Worm (Caenorhabditis elegans) whole organism, young adult: Measurements from ENCODE around the gene lgc-48.

Source experiments
- B0019.2 ChIP-seq: fragments of 200-800 bp; sonication (Bioruptor generic); conservative IDR thresholded peaks from 2 replicates; pipeline ENCODE4 v1.3.6; 2022; ENCODE audit warnings: missing genetic modification reagents, missing genetic modification characterization, missing compliant biosample characterization
- B0035.1 ChIP-seq: sonication (generic microtip); optimal IDR thresholded peaks from 2 replicates; lab custom pipeline; 2016; ENCODE audit warnings: missing genetic modification characterization, mild to moderate bottlenecking, missing compliant biosample characterization, missing genotype, missing genetic modification reagents
- C06A6.2 ChIP-seq: fragments of 200-800 bp; sonication (Bioruptor generic); conservative IDR thresholded peaks from 2 replicates; pipeline ENCODE4 v1.3.6; 2022; ENCODE audit warnings: missing genetic modification characterization, missing compliant biosample characterization
- C17E4.6 ChIP-seq: fragments of 200-800 bp; sonication (Bioruptor generic); IDR thresholded peaks from 2 replicates; pipeline ENCODE4 v1.3.6; 2022; ENCODE audit warnings: missing genetic modification reagents, missing genetic modification characterization, missing compliant biosample characterization
- F22D6.2 ChIP-seq: sonication (generic microtip); optimal IDR thresholded peaks from 2 replicates; lab custom pipeline; 2016; ENCODE audit warnings: mild to moderate bottlenecking, missing genetic modification characterization, missing compliant biosample characterization
- F33H1.4 ChIP-seq: fragments of 200-800 bp; sonication (Bioruptor generic); IDR thresholded peaks from 2 replicates; pipeline ENCODE4 v1.3.6; 2022; ENCODE audit warnings: missing genetic modification reagents, missing genetic modification characterization, missing compliant biosample characterization
- F37B4.10 ChIP-seq: fragments of 200-800 bp; sonication (Bioruptor generic); IDR thresholded peaks from 2 replicates; pipeline ENCODE4 v1.3.6; 2022; ENCODE audit warnings: missing genetic modification characterization, missing compliant biosample characterization
- F52B5.7 ChIP-seq: sonication (generic microtip); optimal IDR thresholded peaks from 2 replicates; lab custom pipeline; 2016; ENCODE audit warnings: mild to moderate bottlenecking, missing genetic modification characterization, missing compliant biosample characterization
- F57A8.1 ChIP-seq: fragments of 200-800 bp; sonication (Bioruptor generic); optimal IDR thresholded peaks from 2 replicates; lab custom pipeline; 2018; ENCODE audit warnings: mild to moderate bottlenecking, missing genetic modification characterization, moderate library complexity, missing compliant biosample characterization
- K12H6.12 ChIP-seq: fragments of 200-800 bp; sonication (Bioruptor generic); optimal IDR thresholded peaks from 2 replicates; lab custom pipeline; 2018; ENCODE audit warnings: mild to moderate bottlenecking, missing genetic modification characterization, missing compliant biosample characterization
- T07F8.4 ChIP-seq: sonication (generic microtip); optimal IDR thresholded peaks from 2 replicates; lab custom pipeline; 2016; ENCODE audit warnings: mild to moderate bottlenecking, missing genetic modification characterization, moderate library complexity, missing compliant biosample characterization
- Y53G8AR.9 ChIP-seq: fragments of 200-800 bp; sonication (Bioruptor generic); conservative IDR thresholded peaks from 2 replicates; pipeline ENCODE4 v1.3.6; 2022; ENCODE audit warnings: missing genetic modification reagents, missing genetic modification characterization, missing compliant biosample characterization
- ama-1 ChIP-seq, 3 experiments: fragments of 150-350 bp in 1 of 3; sonication (generic microtip) in 2 of 3; optimal IDR thresholded peaks; 2 replicates each; lab custom pipeline; 2014 to 2018; ENCODE audit warnings: missing biosample characterization in 2 of 3, missing genetic modification characterization in 2 of 3, missing genetic modification reagents in 2 of 3
- aptf-3 ChIP-seq: fragments of 200-800 bp; sonication (Bioruptor generic); IDR thresholded peaks from 2 replicates; pipeline ENCODE4 v1.3.6; 2022; ENCODE audit warnings: missing genetic modification characterization, missing compliant biosample characterization
- attf-5 ChIP-seq: fragments of 200-800 bp; sonication (Bioruptor generic); optimal IDR thresholded peaks from 2 replicates; lab custom pipeline; 2018; ENCODE audit warnings: mild to moderate bottlenecking, missing genetic modification characterization, missing compliant biosample characterization
- cebp-1 ChIP-seq, 2 experiments: fragments of 200-800 bp in 1 of 2; sonication (Bioruptor generic) in 1 of 2; sonication (generic microtip) in 1 of 2; IDR thresholded peaks in 1 of 2; optimal IDR thresholded peaks in 1 of 2; 2 replicates each; pipeline versions ENCODE4 v1.3.6 to Lab custom; 2017 to 2022; ENCODE audit warnings: missing compliant biosample characterization in 2 of 2, missing genetic modification characterization in 2 of 2, mild to moderate bottlenecking in 1 of 2, missing genetic modification reagents in 1 of 2, moderate library complexity in 1 of 2
- ceh-91 ChIP-seq: fragments of 200-800 bp; sonication (Bioruptor generic); IDR thresholded peaks from 2 replicates; pipeline ENCODE4 v1.3.6; 2022; ENCODE audit warnings: missing genetic modification reagents, missing genetic modification characterization, missing compliant biosample characterization
- egl-44 ChIP-seq: fragments of 200-800 bp; sonication (Bioruptor generic); IDR thresholded peaks from 2 replicates; pipeline ENCODE4 v1.3.6; 2022; ENCODE audit warnings: missing genetic modification reagents, missing genetic modification characterization, missing compliant biosample characterization
- egrh-3 ChIP-seq: fragments of 200-800 bp; sonication (Bioruptor generic); IDR thresholded peaks from 2 replicates; pipeline ENCODE4 v1.3.6; 2022; ENCODE audit warnings: missing genetic modification reagents, missing genetic modification characterization, missing compliant biosample characterization
- ekl-4 ChIP-seq: fragments of 200-800 bp; sonication (Bioruptor generic); IDR thresholded peaks from 2 replicates; pipeline ENCODE4 v1.3.6; 2022; ENCODE audit warnings: missing genetic modification reagents, missing genetic modification characterization, missing compliant biosample characterization
- ets-4 ChIP-seq: fragments of 200-800 bp; sonication (Bioruptor generic); optimal IDR thresholded peaks from 2 replicates; lab custom pipeline; 2018; ENCODE audit warnings: mild to moderate bottlenecking, missing genetic modification characterization, missing compliant biosample characterization
- lag-1 ChIP-seq: fragments of 200-800 bp; sonication (Bioruptor generic); IDR thresholded peaks from 2 replicates; pipeline ENCODE4 v1.3.6; 2022; ENCODE audit warnings: missing genetic modification reagents, missing genetic modification characterization, missing compliant biosample characterization
- lin-35 ChIP-seq, 3 experiments: fragments of 150-350 bp in 2 of 3; sonication (generic microtip) in 1 of 3; optimal IDR thresholded peaks; 2 replicates each; lab custom pipeline; 2014 to 2018; ENCODE audit warnings: missing biosample characterization in 3 of 3, missing genetic modification characterization in 3 of 3, missing genetic modification reagents in 3 of 3
- lin-54 ChIP-seq: fragments of 200-800 bp; sonication (Bioruptor generic); optimal IDR thresholded peaks from 2 replicates; lab custom pipeline; 2018; ENCODE audit warnings: mild to moderate bottlenecking, missing genetic modification characterization, missing compliant biosample characterization
- lir-1 ChIP-seq: fragments of 200-800 bp; sonication (Bioruptor generic); conservative IDR thresholded peaks from 2 replicates; pipeline ENCODE4 v1.3.6; 2022; ENCODE audit warnings: missing genetic modification reagents, missing genetic modification characterization, missing compliant biosample characterization
- lsl-1 ChIP-seq: fragments of 200-800 bp; sonication (Bioruptor generic); optimal IDR thresholded peaks from 2 replicates; lab custom pipeline; 2018; ENCODE audit warnings: mild to moderate bottlenecking, missing genetic modification characterization, moderate library complexity, missing compliant biosample characterization
- madf-3 ChIP-seq: fragments of 200-800 bp; sonication (Bioruptor generic); IDR thresholded peaks from 2 replicates; pipeline ENCODE4 v1.3.6; 2022; ENCODE audit warnings: missing genetic modification reagents, missing genetic modification characterization, missing compliant biosample characterization
- madf-6 ChIP-seq: fragments of 200-800 bp; sonication (Bioruptor generic); IDR thresholded peaks from 2 replicates; pipeline ENCODE4 v1.3.6; 2022; ENCODE audit warnings: missing genetic modification reagents, missing genetic modification characterization, missing compliant biosample characterization
- mcd-1 ChIP-seq: fragments of 200-800 bp; sonication (Bioruptor generic); IDR thresholded peaks from 2 replicates; pipeline ENCODE4 v1.3.6; 2022; ENCODE audit warnings: missing genetic modification reagents, missing genetic modification characterization, missing compliant biosample characterization
- mes-4 ChIP-seq: sonication (generic microtip); optimal IDR thresholded peaks from 2 replicates; lab custom pipeline; 2016; ENCODE audit warnings: missing genotype, missing genetic modification characterization, missing compliant biosample characterization
- nfya-1 ChIP-seq: sonication (generic microtip); optimal IDR thresholded peaks from 2 replicates; lab custom pipeline; 2017; ENCODE audit warnings: antibody characterized with exemption, missing compliant biosample characterization, missing genetic modification characterization, borderline replicate concordance; ENCODE audit not compliant: insufficient read depth
- nhr-27 ChIP-seq: fragments of 200-800 bp; sonication (Bioruptor generic); optimal IDR thresholded peaks from 2 replicates; lab custom pipeline; 2018; ENCODE audit warnings: mild to moderate bottlenecking, missing genetic modification characterization, moderate library complexity, missing compliant biosample characterization
- rcor-1 ChIP-seq: fragments of 200-800 bp; sonication (Bioruptor generic); IDR thresholded peaks from 2 replicates; pipeline ENCODE4 v1.3.6; 2022; ENCODE audit warnings: missing genetic modification reagents, missing genetic modification characterization, missing compliant biosample characterization
- snpc-4 ChIP-seq, 5 experiments: fragments of 150-350 bp in 1 of 5; sonication (generic microtip) in 4 of 5; optimal IDR thresholded peaks; 2 replicates each; lab custom pipeline; 2014 to 2018; ENCODE audit warnings: missing genetic modification characterization in 5 of 5, missing biosample characterization in 3 of 5, antibody characterized with exemption in 2 of 5, mild to moderate bottlenecking in 2 of 5, missing compliant biosample characterization in 2 of 5, missing genotype in 2 of 5, moderate library complexity in 2 of 5, missing genetic modification reagents in 1 of 5
- tlf-1 ChIP-seq: fragments of 200-800 bp; sonication (Bioruptor generic); optimal IDR thresholded peaks from 2 replicates; lab custom pipeline; 2018; ENCODE audit warnings: mild to moderate bottlenecking, missing genetic modification characterization, missing compliant biosample characterization

Gene lgc-48

DNA sequence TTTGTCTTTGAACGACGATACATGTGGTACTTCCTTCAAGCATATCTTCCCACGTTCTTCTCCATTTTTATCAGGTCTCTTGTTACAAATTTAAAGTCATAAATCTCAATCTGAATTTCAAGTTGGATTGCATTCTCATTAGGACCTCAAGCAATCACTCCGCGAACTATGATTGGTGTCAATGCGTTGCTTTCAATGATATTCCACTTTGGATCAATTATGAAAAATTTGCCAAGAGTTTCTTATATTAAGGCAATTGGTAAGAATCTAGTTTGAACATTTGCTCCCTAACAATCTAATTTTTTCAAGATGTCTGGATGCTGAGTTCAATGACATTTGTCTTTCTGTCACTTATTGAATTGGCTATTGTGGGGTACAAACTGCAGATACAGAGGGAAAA, 2.2 kb downstream of the lgc-48 start:
- no peak for TF ChIP-seq cebp-1 (GFP tag; IDR thresholded peaks at IDR 0.05; lab: Robert Waterston, UW)
- no peak for TF ChIP-seq cebp-1 (tag; optimal IDR thresholded peaks at IDR 0.05; lab: Kevin White, UChicago)
- no peak for TF ChIP-seq C06A6.2
- TF ChIP-seq egrh-3 (GFP tag; lab: Robert Waterston, UW), result no peak
- TF ChIP-seq F52B5.7, result no peak
- no peak for TF ChIP-seq tlf-1
- no peak for TF ChIP-seq lir-1 (GFP tag; lab: Robert Waterston, UW)
- TF ChIP-seq aptf-3, result no peak
- TF ChIP-seq mcd-1 (GFP tag; lab: Robert Waterston, UW), result no peak

DNA sequence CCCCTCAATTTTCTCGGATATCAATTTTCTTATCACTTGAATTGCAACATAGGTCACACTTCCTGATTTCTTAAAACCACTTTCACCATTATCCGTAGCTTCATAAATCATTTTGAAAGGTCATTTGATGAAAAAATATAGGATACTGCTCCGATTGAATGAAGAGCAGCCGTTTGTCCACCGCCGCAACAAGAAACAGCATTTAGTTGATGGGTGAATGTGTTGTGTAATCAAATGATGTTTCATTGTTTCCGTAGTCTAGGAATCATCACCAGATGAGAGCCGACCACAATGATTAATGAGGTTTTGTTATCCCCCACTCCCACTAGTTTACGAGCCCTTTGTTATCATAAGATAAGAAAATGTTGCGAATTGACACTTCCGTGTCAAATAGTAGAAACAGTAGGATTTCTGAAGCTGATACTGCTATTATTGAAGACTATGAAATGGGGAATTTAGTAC, 5.9 kb downstream of the lgc-48 start, which contains the start of gene twk-43:
Gene twk-43 (plus strand): TSS at position 412 of the 462 bp plus-strand sequence.
- no peak for TF ChIP-seq B0019.2 (GFP tag; lab: Robert Waterston, UW)
- TF ChIP-seq snpc-4 (GFP tag; optimal IDR thresholded peaks at IDR 0.05; lab: Kevin White, UChicago), result no peak
- TF ChIP-seq snpc-4 (tag; optimal IDR thresholded peaks at IDR 0.05; lab: Kevin White, UChicago), result no peak
- TF ChIP-seq ets-4, result no peak
- TF ChIP-seq nhr-27 (tag; lab: Kevin White, UChicago), result no peak
- no peak for TF ChIP-seq attf-5 (GFP tag; lab: Kevin White, UChicago)
- no peak for TF ChIP-seq lag-1 (GFP tag; lab: Robert Waterston, UW)
- TF ChIP-seq Y53G8AR.9 (GFP tag; lab: Robert Waterston, UW), result no peak
- TF ChIP-seq rcor-1, result no peak
- TF ChIP-seq mes-4 (tag; lab: Kevin White, UChicago), result no peak
- no peak for TF ChIP-seq aptf-3
- TF ChIP-seq B0035.1 (tag; lab: Kevin White, UChicago), result no peak
- TF ChIP-seq F52B5.7, result no peak
- TF ChIP-seq egl-44 (GFP tag; lab: Robert Waterston, UW), result no peak
- no peak for TF ChIP-seq ama-1 (optimal IDR thresholded peaks at IDR 0.05; lab: Kevin White, UChicago)
- no peak for TF ChIP-seq ama-1 (GFP tag; optimal IDR thresholded peaks at IDR 0.05; lab: Kevin White, UChicago)
- no peak for TF ChIP-seq F33H1.4
- TF ChIP-seq madf-3, result no peak
- TF ChIP-seq lsl-1 (GFP tag; lab: Kevin White, UChicago), result no peak
- no peak for TF ChIP-seq nfya-1 (tag; lab: Kevin White, UChicago)
- no peak for TF ChIP-seq K12H6.12

DNA sequence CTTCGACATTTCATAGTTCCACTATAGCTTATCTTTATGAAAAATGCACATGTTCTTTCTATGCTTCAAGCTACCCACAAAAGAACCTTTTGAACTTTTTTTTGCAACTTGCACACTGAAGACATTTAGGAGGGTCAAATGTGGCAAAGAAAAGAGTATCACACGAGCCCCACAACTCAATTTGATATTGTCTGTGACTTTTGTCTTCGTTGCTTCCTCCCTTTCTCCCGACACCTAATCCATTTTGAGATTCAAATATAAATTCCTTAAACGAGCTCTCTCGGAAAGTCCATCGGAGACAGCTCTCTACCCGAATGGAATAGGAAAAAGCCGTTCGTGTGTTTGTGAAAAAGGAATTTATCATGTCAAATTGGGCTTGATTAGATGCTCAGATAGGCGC, 10.3 kb downstream of the lgc-48 start:
- no peak for TF ChIP-seq ceh-91 (GFP tag; lab: Robert Waterston, UW)
- no peak for TF ChIP-seq lin-54 (GFP tag; lab: Kevin White, UChicago)
- TF ChIP-seq ets-4, result no peak
- TF ChIP-seq F37B4.10 (GFP tag; lab: Robert Waterston, UW), result no peak
- no peak for TF ChIP-seq ekl-4 (GFP tag; lab: Robert Waterston, UW)
- TF ChIP-seq F22D6.2 (tag; lab: Kevin White, UChicago), result no peak
- no peak for TF ChIP-seq C17E4.6 (GFP tag; lab: Robert Waterston, UW)
- no peak for TF ChIP-seq madf-6 (GFP tag; lab: Robert Waterston, UW)
- TF ChIP-seq mcd-1 (GFP tag; lab: Robert Waterston, UW), result no peak
- no peak for TF ChIP-seq T07F8.4 (tag; lab: Kevin White, UChicago)
- TF ChIP-seq lin-35 (GFP tag; optimal IDR thresholded peaks at IDR 0.05; lab: Kevin White, UChicago), result no peak
- no peak for TF ChIP-seq C06A6.2
- TF ChIP-seq F57A8.1 (GFP tag; lab: Kevin White, UChicago), result no peak
- TF ChIP-seq, all 124 proteins: peak for 0
